Worm (Caenorhabditis elegans): ENCODE data around the gene Y54G2A.18.

Gene Y54G2A.18

ce11 chrIV:2842162-2842561 lies 50.1 kb downstream of the Y54G2A.18 start, which contains the start of gene clec-84:
Gene clec-84, plus strand, starts transcription at chrIV:2842462.
- TF ChIP-seq dmd-4 (tag; optimal IDR thresholded peaks at IDR 0.05) (no peak), fos-1 (tag; optimal IDR thresholded peaks at IDR 0.05) (no peak), sma-3 (GFP tag; optimal IDR thresholded peaks at IDR 0.05) (no peak), ceh-82 (tag; optimal IDR thresholded peaks at IDR 0.05) (no peak), unc-62 (GFP tag; optimal IDR thresholded peaks at IDR 0.05) (no peak), lin-39 (tag; optimal IDR thresholded peaks at IDR 0.05) (no peak), nhr-10 (tag; optimal IDR thresholded peaks at IDR 0.05) (no peak), skn-1 (tag; optimal IDR thresholded peaks at IDR 0.05) (no peak), ztf-11 (tag; optimal IDR thresholded peaks at IDR 0.05) (no peak), lin-11 (tag; optimal IDR thresholded peaks at IDR 0.05) (no peak), C34F6.9 (tag; optimal IDR thresholded peaks at IDR 0.05) (no peak), snpc-4 (tag; optimal IDR thresholded peaks at IDR 0.05) (no peak), mdl-1 (tag; optimal IDR thresholded peaks at IDR 0.05) (no peak)

All from whole organism, L2 larva.